Fruit fly (Drosophila melanogaster) whole organism, embryonic: ENCODE data around the gene Kal1.

Experiments
- ATbp ChIP-seq: fragments of 200-800 bp; sonication (Bioruptor generic); optimal IDR thresholded peaks from 2 replicates; lab custom pipeline; 2017; ENCODE audit warnings: missing biosample characterization, mild to moderate bottlenecking, missing genetic modification characterization, missing genetic modification reagents
- BEAF-32 ChIP-seq: fragments of 200-800 bp; sonication (Bioruptor generic); optimal IDR thresholded peaks from 3 replicates; lab custom pipeline; 2017; ENCODE audit warnings: missing biosample characterization, missing genetic modification characterization, mild to moderate bottlenecking, moderate library complexity, missing genetic modification reagents
- CG10147 ChIP-seq: fragments of 200-800 bp; sonication (Bioruptor generic); optimal IDR thresholded peaks from 2 replicates; lab custom pipeline; 2019; ENCODE audit warnings: missing biosample characterization, mild to moderate bottlenecking, missing genetic modification characterization, moderate library complexity
- CG10366 ChIP-seq: fragments of 200-800 bp; sonication (Bioruptor generic); IDR thresholded peaks from 2 replicates; pipeline ENCODE4 v1.3.6; 2022; ENCODE audit warnings: missing biosample characterization, missing genetic modification characterization
- CG11695 ChIP-seq: fragments of 200-800 bp; sonication (Bioruptor generic); IDR thresholded peaks from 3 replicates; pipeline ENCODE4 v1.3.6; 2022; ENCODE audit warnings: missing biosample characterization, missing genetic modification characterization
- CG12219 ChIP-seq: fragments of 200-800 bp; sonication (Bioruptor generic); optimal IDR thresholded peaks from 3 replicates; lab custom pipeline; 2018; ENCODE audit warnings: missing biosample characterization, mild to moderate bottlenecking, missing genetic modification characterization
- CG15269 ChIP-seq: fragments of 200-800 bp; sonication (Bioruptor generic); optimal IDR thresholded peaks from 2 replicates; lab custom pipeline; 2018; ENCODE audit warnings: missing biosample characterization, mild to moderate bottlenecking, missing genetic modification characterization, moderate library complexity
- CG15479 ChIP-seq: fragments of 200-800 bp; sonication (Bioruptor generic); optimal IDR thresholded peaks from 3 replicates; lab custom pipeline; 2019; ENCODE audit warnings: missing biosample characterization, mild to moderate bottlenecking, missing genetic modification characterization, moderate library complexity
- CG16813 ChIP-seq: fragments of 200-800 bp; sonication (Bioruptor generic); IDR thresholded peaks from 3 replicates; pipeline ENCODE4 v1.3.6; 2022; ENCODE audit warnings: missing biosample characterization, missing genetic modification characterization; ENCODE audit not compliant: partially characterized antibody
- CG17328 ChIP-seq: fragments of 200-800 bp; sonication (Bioruptor generic); IDR thresholded peaks from 2 replicates; pipeline ENCODE4 v1.3.6; 2022; ENCODE audit warnings: missing biosample characterization, missing genetic modification characterization
- CG17385 ChIP-seq: fragments of 200-800 bp; sonication (Bioruptor generic); optimal IDR thresholded peaks from 3 replicates; lab custom pipeline; 2018; ENCODE audit warnings: missing biosample characterization, mild to moderate bottlenecking, missing genetic modification characterization
- CG17802 ChIP-seq: fragments of 200-800 bp; sonication (Bioruptor generic); optimal IDR thresholded peaks from 2 replicates; lab custom pipeline; 2018; ENCODE audit warnings: missing biosample characterization, mild to moderate bottlenecking, missing genetic modification characterization, moderate library complexity
- CG2712 ChIP-seq: fragments of 200-800 bp; optimal IDR thresholded peaks from 3 replicates; lab custom pipeline; 2019; ENCODE audit warnings: missing biosample characterization, mild to moderate bottlenecking, missing genetic modification characterization, moderate library complexity
- CG2889 ChIP-seq: fragments of 200-800 bp; sonication (Bioruptor generic); IDR thresholded peaks from 3 replicates; pipeline ENCODE4 v1.3.6; 2022; ENCODE audit warnings: missing biosample characterization, missing genetic modification characterization
- CG32767 ChIP-seq: fragments of 200-800 bp; sonication (Bioruptor generic); IDR thresholded peaks from 2 replicates; pipeline ENCODE4 v1.3.6; 2022; ENCODE audit warnings: missing biosample characterization, missing genetic modification characterization
- CG3407 ChIP-seq: fragments of 200-800 bp; sonication (Bioruptor generic); optimal IDR thresholded peaks from 2 replicates; lab custom pipeline; 2018; ENCODE audit warnings: missing biosample characterization, mild to moderate bottlenecking, missing genetic modification characterization
- CG4328 ChIP-seq: fragments of 200-800 bp; sonication (Bioruptor generic); optimal IDR thresholded peaks from 3 replicates; lab custom pipeline; 2017; ENCODE audit warnings: missing biosample characterization, missing genetic modification reagents, missing genetic modification characterization
- CG4730 ChIP-seq: fragments of 200-800 bp; sonication (Bioruptor generic); IDR thresholded peaks from 2 replicates; pipeline ENCODE4 v1.3.6; 2022; ENCODE audit warnings: missing biosample characterization, missing genetic modification characterization
- CG5953 ChIP-seq: fragments of 200-800 bp; sonication (Bioruptor generic); IDR thresholded peaks from 2 replicates; pipeline ENCODE4 v1.3.6; 2022; ENCODE audit warnings: missing biosample characterization, missing genetic modification characterization
- CG7786 ChIP-seq: fragments of 200-800 bp; sonication (Bioruptor generic); optimal IDR thresholded peaks from 2 replicates; lab custom pipeline; 2016; ENCODE audit warnings: missing biosample characterization, missing genetic modification characterization
- CG8388 ChIP-seq: fragments of 200-800 bp; sonication (Bioruptor generic); optimal IDR thresholded peaks from 2 replicates; lab custom pipeline; 2019; ENCODE audit warnings: missing biosample characterization, mild to moderate bottlenecking, missing genetic modification characterization, moderate library complexity
- CG8944 ChIP-seq: fragments of 200-800 bp; sonication (Bioruptor generic); optimal IDR thresholded peaks from 3 replicates; lab custom pipeline; 2016; ENCODE audit warnings: missing biosample characterization, missing genetic modification characterization
- CrebB ChIP-seq: fragments of 200-800 bp; sonication (Bioruptor generic); optimal IDR thresholded peaks from 3 replicates; lab custom pipeline; 2018; ENCODE audit warnings: missing biosample characterization, mild to moderate bottlenecking, missing genetic modification characterization
- D19A ChIP-seq: fragments of 200-800 bp; optimal IDR thresholded peaks from 3 replicates; lab custom pipeline; 2019; ENCODE audit warnings: missing biosample characterization, mild to moderate bottlenecking, missing genetic modification characterization, moderate library complexity
- HLH54F ChIP-seq: fragments of 200-800 bp; sonication (Bioruptor generic); optimal IDR thresholded peaks from 3 replicates; lab custom pipeline; 2016; ENCODE audit warnings: missing biosample characterization, missing genetic modification characterization
- Hr51 ChIP-seq, 2 experiments: fragments of 200-800 bp; sonication (Bioruptor generic); optimal IDR thresholded peaks; 2 replicates in 1 of 2; 3 replicates in 1 of 2; lab custom pipeline; 2016 to 2018; ENCODE audit warnings: missing biosample characterization in 2 of 2, missing genetic modification characterization in 2 of 2, mild to moderate bottlenecking in 1 of 2, moderate library complexity in 1 of 2
- Meics ChIP-seq: fragments of 200-800 bp; sonication (Bioruptor generic); optimal IDR thresholded peaks from 2 replicates; lab custom pipeline; 2017; ENCODE audit warnings: missing biosample characterization, mild to moderate bottlenecking, missing genetic modification characterization
- Poxn ChIP-seq: fragments of 200-800 bp; sonication (Bioruptor generic); IDR thresholded peaks from 2 replicates; pipeline ENCODE4 v1.3.6; 2022; ENCODE audit warnings: missing biosample characterization, missing genetic modification characterization
- Ptx1 ChIP-seq: fragments of 200-800 bp; sonication (Bioruptor generic); IDR thresholded peaks from 2 replicates; pipeline ENCODE4 v1.3.6; 2022; ENCODE audit warnings: missing biosample characterization, missing genetic modification characterization
- Sox102F ChIP-seq: fragments of 200-800 bp; sonication (Bioruptor generic); optimal IDR thresholded peaks from 2 replicates; lab custom pipeline; 2018; ENCODE audit warnings: missing biosample characterization, mild to moderate bottlenecking, missing genetic modification characterization, moderate library complexity
- Sry-δ ChIP-seq: fragments of 200-800 bp; sonication (Bioruptor generic); optimal IDR thresholded peaks from 2 replicates; lab custom pipeline; 2016; ENCODE audit warnings: missing biosample characterization, missing genetic modification characterization
- ato ChIP-seq: fragments of 200-800 bp; sonication (Bioruptor generic); IDR thresholded peaks from 2 replicates; pipeline ENCODE4 v1.3.6; 2022; ENCODE audit warnings: missing biosample characterization, missing genetic modification characterization; ENCODE audit not compliant: partially characterized antibody
- az2 ChIP-seq: fragments of 200-800 bp; sonication (Bioruptor generic); optimal IDR thresholded peaks from 3 replicates; lab custom pipeline; 2016; ENCODE audit warnings: missing biosample characterization, missing genetic modification characterization
- btn ChIP-seq: fragments of 200-800 bp; sonication (Bioruptor generic); optimal IDR thresholded peaks from 2 replicates; lab custom pipeline; 2016; ENCODE audit warnings: missing biosample characterization, missing genetic modification characterization
- cato ChIP-seq: fragments of 200-800 bp; sonication (Bioruptor generic); optimal IDR thresholded peaks from 2 replicates; lab custom pipeline; 2016; ENCODE audit warnings: missing biosample characterization, missing genetic modification characterization, borderline replicate concordance
- cwo ChIP-seq: fragments of 200-800 bp; sonication (Bioruptor generic); optimal IDR thresholded peaks from 3 replicates; lab custom pipeline; 2017; ENCODE audit warnings: missing biosample characterization, missing genetic modification characterization, mild to moderate bottlenecking, moderate library complexity, missing genetic modification reagents
- da ChIP-seq: fragments of 200-800 bp; sonication (Bioruptor generic); optimal IDR thresholded peaks from 2 replicates; lab custom pipeline; 2016; ENCODE audit warnings: missing biosample characterization, missing genetic modification characterization
- ind ChIP-seq: fragments of 200-800 bp; sonication (Bioruptor generic); optimal IDR thresholded peaks from 3 replicates; lab custom pipeline; 2016; ENCODE audit warnings: missing biosample characterization, missing genetic modification characterization
- ken ChIP-seq: fragments of 200-800 bp; sonication (Bioruptor generic); IDR thresholded peaks from 3 replicates; pipeline ENCODE4 v1.3.6; 2022; ENCODE audit warnings: missing biosample characterization, missing genetic modification characterization
- nom ChIP-seq: fragments of 200-800 bp; sonication (Bioruptor generic); optimal IDR thresholded peaks from 2 replicates; lab custom pipeline; 2017; ENCODE audit warnings: missing biosample characterization, missing genetic modification characterization, mild to moderate bottlenecking, moderate library complexity, missing genetic modification reagents
- org-1 ChIP-seq: fragments of 200-800 bp; sonication (Bioruptor generic); optimal IDR thresholded peaks from 2 replicates; lab custom pipeline; 2017; ENCODE audit warnings: missing biosample characterization, missing genetic modification characterization
- pan ChIP-seq, 4 experiments: fragments of >200 bp in 3 of 4; fragments of 200-800 bp in 1 of 4; sonication (Bioruptor generic) in 1 of 4; optimal IDR thresholded peaks in 3 of 4; IDR thresholded peaks in 1 of 4; 2 replicates each; pipeline versions ENCODE4 v1.3.6 to Lab custom; 2017 to 2022; ENCODE audit warnings: missing biosample characterization in 2 of 4, missing genetic modification characterization in 2 of 4, mixed read lengths in 1 of 4
- phol ChIP-seq: fragments of 200-800 bp; sonication (Bioruptor generic); optimal IDR thresholded peaks from 3 replicates; lab custom pipeline; 2018; ENCODE audit warnings: missing biosample characterization, mild to moderate bottlenecking, missing genetic modification characterization, moderate library complexity
- pnt ChIP-seq: fragments of 200-800 bp; sonication (Bioruptor generic); optimal IDR thresholded peaks from 3 replicates; lab custom pipeline; 2016; ENCODE audit warnings: missing biosample characterization, missing genetic modification characterization
- row ChIP-seq: fragments of 200-800 bp; sonication (Bioruptor generic); IDR thresholded peaks from 3 replicates; pipeline ENCODE4 v1.3.6; 2022; ENCODE audit warnings: missing biosample characterization, missing genetic modification characterization
- so ChIP-seq: fragments of 200-800 bp; sonication (Bioruptor generic); IDR thresholded peaks from 3 replicates; pipeline ENCODE4 v1.3.6; 2022; ENCODE audit warnings: missing biosample characterization, missing genetic modification characterization
- stc ChIP-seq: fragments of 200-800 bp; sonication (Bioruptor generic); IDR thresholded peaks from 2 replicates; pipeline ENCODE4 v1.3.6; 2022; ENCODE audit warnings: missing biosample characterization, missing genetic modification characterization
- trh ChIP-seq: fragments of 200-800 bp; sonication (Bioruptor generic); optimal IDR thresholded peaks from 2 replicates; lab custom pipeline; 2016; ENCODE audit warnings: missing biosample characterization, missing genetic modification characterization
- unc-4 ChIP-seq: fragments of 200-800 bp; sonication (Bioruptor generic); IDR thresholded peaks from 2 replicates; pipeline ENCODE4 v1.3.6; 2022; ENCODE audit warnings: missing biosample characterization, missing genetic modification characterization; ENCODE audit not compliant: partially characterized antibody

Kal1 gene

DNA sequence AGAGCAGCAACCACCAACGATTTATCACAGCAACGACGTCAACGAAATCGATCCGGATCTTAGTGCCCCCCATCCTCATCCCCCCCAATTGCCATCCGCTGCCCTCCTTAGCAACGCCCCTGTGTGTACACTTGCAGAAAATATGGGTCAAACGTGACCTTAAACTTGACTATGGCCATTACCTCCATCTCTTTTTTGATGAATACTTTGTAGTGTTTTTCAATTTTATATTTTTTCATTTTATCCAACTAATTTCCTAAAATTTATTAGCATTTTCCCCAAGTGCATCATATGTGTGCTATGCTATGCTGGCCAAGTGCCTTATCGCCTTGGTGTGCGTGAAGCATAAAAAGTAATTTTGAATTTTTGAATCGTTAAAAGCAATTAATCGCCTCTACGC lies 1.8 kb downstream of the Kal1 start:
- TF ChIP-seq stc (GFP tag; lab: Robert Waterston, UW) (0 out of 2 replicates have a peak, but pooled peaks have one; percentile 40), ato (no peak), nom (peak; percentile 81), Sox102F (GFP tag; lab: Kevin White, UChicago) (peak; percentile 55), CG11695 (GFP tag; lab: Robert Waterston, UW) (peak; percentile 59; the same call in 1 of the 3 replicates), CG4328 (GFP tag; lab: Kevin White, UChicago) (no peak), btn (GFP tag; lab: Kevin White, UChicago) (no peak), CG17385 (GFP tag; lab: Kevin White, UChicago) (peak; percentile 0), CG7786 (GFP tag; lab: Kevin White, UChicago) (no peak), phol (tag; lab: Kevin White, UChicago) (peak; percentile 40), trh (GFP tag; lab: Kevin White, UChicago) (no peak), D19A (peak; percentile 37), CG17802 (peak; percentile 4), Sry-δ (no peak), CG2889 (no peak), CG5953 (GFP tag; lab: Robert Waterston, UW) (no peak), Meics (no peak), da (no peak), ind (GFP tag; lab: Kevin White, UChicago) (peak; percentile 23), CG16813 (no peak), CG15269 (tag; lab: Kevin White, UChicago) (no peak), Hr51 (GFP tag; optimal IDR thresholded peaks at IDR 0.05; lab: Kevin White, UChicago) (peak in 1 of 2 experiments; percentile 20), so (GFP tag; lab: Robert Waterston, UW) (no peak), CG32767 (no peak), Ptx1 (GFP tag; lab: Robert Waterston, UW) (peak; percentile 51; the same call in 1 of the 2 replicates), row (peak; percentile 52), HLH54F (no peak), CG2712 (tag; lab: Kevin White, UChicago) (peak; percentile 58), Poxn (no peak), CG4730 (0 out of 2 replicates have a peak, but pooled peaks have one; percentile 19), CG12219 (no peak), CG15479 (no peak), BEAF-32 (no peak), CG8388 (GFP tag; lab: Kevin White, UChicago) (peak; percentile 12), pan (optimal IDR thresholded peaks at IDR 0.05; lab: Kevin White, UChicago) (no peak), pan (GFP tag; optimal IDR thresholded peaks at IDR 0.05 in 1 of 2, IDR thresholded peaks at IDR 0.05 in 1 of 2) (no peak), org-1 (no peak), az2 (peak; percentile 18), CG3407 (peak; percentile 3), CG8944 (GFP tag; lab: Kevin White, UChicago) (no peak), CG10366 (GFP tag; lab: Robert Waterston, UW) (peak; percentile 21; the same call in 1 of the 2 replicates), ATbp (GFP tag; lab: Kevin White, UChicago) (peak; percentile 26), CrebB (no peak), ken (GFP tag; lab: Robert Waterston, UW) (0 out of 3 replicates have a peak, but pooled peaks have one; percentile 26), cwo (GFP tag; lab: Kevin White, UChicago) (peak; percentile 1), CG10147 (GFP tag; lab: Kevin White, UChicago) (no peak), unc-4 (GFP tag; lab: Robert Waterston, UW) (no peak), CG17328 (0 out of 2 replicates have a peak, but pooled peaks have one; percentile 25), cato (no peak), pnt (GFP tag; lab: Kevin White, UChicago) (peak; percentile 23)
